Worm (Caenorhabditis elegans): ENCODE data around the gene F35C11.7.
"Not testable (repeated sequence)": the region's sequence is repeated elsewhere in the genome, so short reads cannot be mapped to it uniquely, and the experiment has no call there.

DNA sequence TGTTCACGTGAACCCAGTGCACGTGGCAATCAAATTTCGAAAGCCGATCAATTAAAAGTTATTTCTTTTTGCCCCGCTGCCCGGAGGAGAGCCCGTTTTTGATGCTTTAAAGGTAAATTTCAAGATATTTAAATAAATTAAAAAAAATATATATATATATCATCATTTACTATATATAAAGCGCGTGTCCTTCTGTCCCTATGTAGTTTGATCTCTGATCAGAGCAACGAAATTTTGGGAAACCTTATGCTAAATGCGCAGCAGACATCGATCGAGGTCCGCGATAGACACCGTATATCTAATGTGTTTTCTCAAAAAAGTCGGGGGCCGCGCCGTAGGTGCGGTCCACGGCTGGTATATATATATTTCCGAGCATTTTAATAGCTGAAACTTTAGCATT lies 29.7 kb downstream of the F35C11.7 start:
- not testable (repeated sequence) for TF ChIP-seq let-607 (tag; optimal IDR thresholded peaks at IDR 0.05); nhr-120 (GFP tag; IDR thresholded peaks at IDR 0.05); aptf-2 (GFP tag; conservative IDR thresholded peaks at IDR 0.05); hlh-26 (GFP tag; conservative IDR thresholded peaks at IDR 0.05); mes-4 (tag; optimal IDR thresholded peaks at IDR 0.05); T26A5.8 (tag; optimal IDR thresholded peaks at IDR 0.05); F33H1.4 (GFP tag; IDR thresholded peaks at IDR 0.05); him-1 (tag; optimal IDR thresholded peaks at IDR 0.05); D2030.7 (GFP tag; IDR thresholded peaks at IDR 0.05); ets-4 (GFP tag; optimal IDR thresholded peaks at IDR 0.05); unc-62 (GFP tag; optimal IDR thresholded peaks at IDR 0.05)
- TF ChIP-seq snpc-4 (GFP tag; optimal IDR thresholded peaks at IDR 0.05) (peak; percentile 33), snpc-4 (tag; optimal IDR thresholded peaks at IDR 0.05) (peak in 3 of 4 experiments; percentile 40 to 91 (median 89)), B0336.3 (GFP tag; IDR thresholded peaks at IDR 0.05) (0 out of 2 replicates have a peak, but pooled peaks have one; percentile 6)
